Worm (Caenorhabditis elegans): ENCODE results near the gene snt-2.

Gene snt-2

DNA sequence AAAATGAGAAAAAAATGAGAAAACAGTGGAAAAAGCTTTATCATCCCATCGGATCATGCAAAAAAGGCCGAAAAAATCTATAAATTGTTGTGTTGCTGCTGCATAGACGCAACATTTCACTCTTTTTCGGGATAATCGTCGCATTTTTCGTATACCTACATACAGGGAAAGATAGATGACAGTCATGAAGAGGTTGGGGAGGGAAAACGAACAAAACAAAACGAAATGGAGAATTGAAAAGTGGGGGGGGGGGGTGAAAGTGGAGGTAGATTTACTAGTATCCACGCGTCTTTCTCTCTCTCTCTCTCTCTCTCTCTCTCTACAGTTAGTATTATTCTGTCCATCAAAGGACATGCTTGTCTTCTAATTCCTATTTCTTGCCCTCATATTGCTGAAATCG lies 49.1 kb downstream of the snt-2 start:
- TF ChIP-seq unc-130 (tag; optimal IDR thresholded peaks at IDR 0.05) (no peak), C34B4.2 (tag; optimal IDR thresholded peaks at IDR 0.05) (no peak), ceh-8 (GFP tag; optimal IDR thresholded peaks at IDR 0.05) (no peak), blmp-1 (tag; optimal IDR thresholded peaks at IDR 0.05) (peak; percentile 95), lin-14 (GFP tag; optimal IDR thresholded peaks at IDR 0.05) (peak; percentile 17), unc-30 (tag; optimal IDR thresholded peaks at IDR 0.05) (no peak), lsy-2 (tag; optimal IDR thresholded peaks at IDR 0.05) (no peak), aly-2 (tag; optimal IDR thresholded peaks at IDR 0.05) (no peak), skn-1 (tag; optimal IDR thresholded peaks at IDR 0.05) (no peak), aha-1 (tag; optimal IDR thresholded peaks at IDR 0.05) (no peak), ztf-11 (tag; optimal IDR thresholded peaks at IDR 0.05) (no peak), isw-1 (GFP tag; IDR thresholded peaks at IDR 0.05) (no peak), ceh-82 (tag; optimal IDR thresholded peaks at IDR 0.05) (no peak), unc-86 (tag; optimal IDR thresholded peaks at IDR 0.05) (no peak)

DNA sequence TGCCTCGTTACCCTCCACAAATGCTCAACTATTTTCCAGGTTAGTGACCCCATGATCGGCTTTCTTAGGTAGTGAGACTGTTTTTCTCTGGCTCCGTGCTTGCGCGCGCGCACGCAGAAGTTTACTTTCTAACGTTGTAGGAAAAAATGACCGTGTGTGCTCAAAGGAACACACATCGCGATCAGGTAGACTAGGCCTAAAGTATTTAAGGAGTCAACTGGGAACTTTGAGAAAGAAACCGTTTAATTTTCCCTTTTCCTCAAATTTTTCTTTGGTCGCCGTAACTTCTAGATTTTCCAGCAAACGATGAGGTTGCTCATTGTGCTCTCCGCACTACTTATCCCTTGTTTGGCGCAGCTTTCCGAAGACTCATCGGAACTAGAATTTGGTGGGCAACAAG lies 53.2 kb downstream of the snt-2 start, which contains the start of gene idpp-1:
idpp-1 (plus strand) TSS at position 301 of the 400 bp plus-strand sequence.
- no peak for TF ChIP-seq tlp-1 (tag; optimal IDR thresholded peaks at IDR 0.05)
- TF ChIP-seq ceh-8 (GFP tag; optimal IDR thresholded peaks at IDR 0.05), result no peak
- TF ChIP-seq aly-2 (tag; optimal IDR thresholded peaks at IDR 0.05), result no peak
- TF ChIP-seq Y116A8C.19 (tag; optimal IDR thresholded peaks at IDR 0.05; ENCODE audit: borderline replicate concordance), result no peak
- TF ChIP-seq rnt-1 (tag; optimal IDR thresholded peaks at IDR 0.05), result no peak
- no peak for TF ChIP-seq fos-1 (tag; optimal IDR thresholded peaks at IDR 0.05)
- no peak for TF ChIP-seq nhr-237 (tag; optimal IDR thresholded peaks at IDR 0.05)
- TF ChIP-seq efl-3 (GFP tag; optimal IDR thresholded peaks at IDR 0.05), result no peak
- TF ChIP-seq unc-98 (GFP tag; IDR thresholded peaks at IDR 0.05), result no peak
- TF ChIP-seq jun-1 (tag; optimal IDR thresholded peaks at IDR 0.05), result no peak
- TF ChIP-seq hlh-4 (tag; optimal IDR thresholded peaks at IDR 0.05), result no peak
- no peak for TF ChIP-seq mef-2 (tag; optimal IDR thresholded peaks at IDR 0.05)
- no peak for TF ChIP-seq mab-9 (GFP tag; IDR thresholded peaks at IDR 0.05)
